Comparison of ENCODE assay signal across 5 worm cellular contexts in genomic region chrV:10536095-10536691, ce11.
A peak's percentile ranks its signal among the peaks of the same experiment; 100 is the strongest.
TF ChIP-seq lines count a peak whose summit lies in the region.

TSS of gene ppm-1.A (minus strand) at chrV:10536388.

TF ChIP-seq in whole organism, L1 larva, 84 proteins besides CTCF, POLR2A, EP300 and RAD21 (continues in another document):
- TF ChIP-seq rnt-1 (tag; optimal IDR thresholded peaks at IDR 0.05; lab: Kevin White, UChicago) (peak; percentile 1), ztf-11 (tag; optimal IDR thresholded peaks at IDR 0.05; lab: Kevin White, UChicago) (no peak), lsy-2 (tag; optimal IDR thresholded peaks at IDR 0.05; lab: Kevin White, UChicago) (peak; percentile 1 to 28), hlh-4 (tag; optimal IDR thresholded peaks at IDR 0.05; lab: Kevin White, UChicago) (no peak), aha-1 (tag; optimal IDR thresholded peaks at IDR 0.05; lab: Kevin White, UChicago) (no peak), mep-1 (tag; optimal IDR thresholded peaks at IDR 0.05; lab: Kevin White, UChicago) (peak; percentile 29), sox-4 (tag; optimal IDR thresholded peaks at IDR 0.05; lab: Kevin White, UChicago) (no peak), hpl-2 (GFP tag; optimal IDR thresholded peaks at IDR 0.05; lab: Kevin White, UChicago) (no peak), nhr-20 (tag; optimal IDR thresholded peaks at IDR 0.05; lab: Kevin White, UChicago) (peak; percentile 70), egl-27 (tag; optimal IDR thresholded peaks at IDR 0.05; lab: Kevin White, UChicago) (no peak), nhr-85 (tag; lab: Kevin White, UChicago) (peak; percentile 60), zip-4 (GFP tag; optimal IDR thresholded peaks at IDR 0.05; lab: Kevin White, UChicago) (no peak), nhr-11 (tag; optimal IDR thresholded peaks at IDR 0.05; lab: Kevin White, UChicago) (no peak), dsc-1 (tag; optimal IDR thresholded peaks at IDR 0.05; lab: Kevin White, UChicago) (no peak), egl-13 (tag; optimal IDR thresholded peaks at IDR 0.05; lab: Kevin White, UChicago) (no peak), blmp-1 (tag; optimal IDR thresholded peaks at IDR 0.05; lab: Kevin White, UChicago) (peak; percentile 73), dpl-1 (GFP tag; optimal IDR thresholded peaks at IDR 0.05; lab: Kevin White, UChicago) (peak in 1 of 3 experiments; percentile 50), nhr-77 (tag; optimal IDR thresholded peaks at IDR 0.05; lab: Kevin White, UChicago) (no peak), F16B12.6 (tag; optimal IDR thresholded peaks at IDR 0.05; lab: Kevin White, UChicago) (no peak)

TF ChIP-seq in whole organism, L2 larva, 48 proteins besides CTCF, POLR2A, EP300 and RAD21:
- peak; percentile 1 for TF ChIP-seq sma-9 (GFP tag; optimal IDR thresholded peaks at IDR 0.05; lab: Kevin White, UChicago)
- no peak for TF ChIP-seq sma-9 (tag; optimal IDR thresholded peaks at IDR 0.05; lab: Kevin White, UChicago)
- TF ChIP-seq nhr-129 (tag; optimal IDR thresholded peaks at IDR 0.05; lab: Kevin White, UChicago), result peak; percentile 46
- peak; percentile 14 for TF ChIP-seq ama-1 (optimal IDR thresholded peaks at IDR 0.05; lab: Kevin White, UChicago)
- TF ChIP-seq lsy-2 (tag; optimal IDR thresholded peaks at IDR 0.05; lab: Kevin White, UChicago), result peak in 1 of 2 experiments; percentile 1
- peak; percentile 33 for TF ChIP-seq blmp-1 (tag; optimal IDR thresholded peaks at IDR 0.05; lab: Kevin White, UChicago; ENCODE audit: insufficient read depth)
- TF ChIP-seq gmeb-1 (tag; optimal IDR thresholded peaks at IDR 0.05; lab: Kevin White, UChicago), result peak; percentile 52
- TF ChIP-seq crh-2 (tag; optimal IDR thresholded peaks at IDR 0.05; lab: Kevin White, UChicago), result peak; percentile 42
- no peak for TF ChIP-seq ceh-16 (tag; optimal IDR thresholded peaks at IDR 0.05; lab: Kevin White, UChicago)
- TF ChIP-seq sem-4 (tag; optimal IDR thresholded peaks at IDR 0.05; lab: Kevin White, UChicago), result no peak
- peak; percentile 1 for TF ChIP-seq sma-3 (GFP tag; optimal IDR thresholded peaks at IDR 0.05; lab: Kevin White, UChicago)
- peak; percentile 39 for TF ChIP-seq nhr-25 (tag; optimal IDR thresholded peaks at IDR 0.05; lab: Kevin White, UChicago)
- TF ChIP-seq nhr-237 (tag; optimal IDR thresholded peaks at IDR 0.05; lab: Kevin White, UChicago), result no peak
- peak; percentile 0 for TF ChIP-seq fos-1 (tag; optimal IDR thresholded peaks at IDR 0.05; lab: Kevin White, UChicago)
- TF ChIP-seq lin-11 (tag; optimal IDR thresholded peaks at IDR 0.05; lab: Kevin White, UChicago), result peak; percentile 10
- no peak for TF ChIP-seq nhr-6 (tag; optimal IDR thresholded peaks at IDR 0.05; lab: Kevin White, UChicago)
TF ChIP-seq in whole organism, L2 larva: peak in this region for 11.

TF ChIP-seq in whole organism, L3 larva, 47 proteins besides CTCF, POLR2A, EP300 and RAD21:
- TF ChIP-seq pha-4 (tag; optimal IDR thresholded peaks at IDR 0.05; lab: Kevin White, UChicago), result peak; percentile 23
- no peak for TF ChIP-seq elt-1 (tag; optimal IDR thresholded peaks at IDR 0.05; lab: Kevin White, UChicago)
- peak; percentile 20 for TF ChIP-seq nhr-23 (tag; optimal IDR thresholded peaks at IDR 0.05; lab: Kevin White, UChicago)
- TF ChIP-seq elt-2 (tag; optimal IDR thresholded peaks at IDR 0.05; lab: Kevin White, UChicago), result peak; percentile 37
- no peak for TF ChIP-seq fkh-10 (GFP tag; optimal IDR thresholded peaks at IDR 0.05; lab: Kevin White, UChicago)
- TF ChIP-seq aly-2 (tag; optimal IDR thresholded peaks at IDR 0.05; lab: Kevin White, UChicago), result no peak
- peak; percentile 46 for TF ChIP-seq mml-1 (tag; optimal IDR thresholded peaks at IDR 0.05; lab: Kevin White, UChicago)
- no peak for TF ChIP-seq egl-5 (tag; optimal IDR thresholded peaks at IDR 0.05; lab: Kevin White, UChicago)
- no peak for TF ChIP-seq jun-1 (tag; optimal IDR thresholded peaks at IDR 0.05; lab: Kevin White, UChicago)
- TF ChIP-seq nhr-28 (tag; optimal IDR thresholded peaks at IDR 0.05; lab: Kevin White, UChicago), result no peak
- TF ChIP-seq pqm-1 (tag; optimal IDR thresholded peaks at IDR 0.05; lab: Kevin White, UChicago), result peak; percentile 35
- TF ChIP-seq skn-1 (tag; optimal IDR thresholded peaks at IDR 0.05; lab: Kevin White, UChicago), result no peak
- TF ChIP-seq mdl-1 (tag; optimal IDR thresholded peaks at IDR 0.05; lab: Kevin White, UChicago), result no peak

TF ChIP-seq in whole organism, L4 larva, 104 proteins besides CTCF, POLR2A, EP300 and RAD21:
- TF ChIP-seq hlh-30 (tag; optimal IDR thresholded peaks at IDR 0.05; lab: Kevin White, UChicago; ENCODE audit: insufficient read depth) (peak; percentile 82), duxl-1 (tag; optimal IDR thresholded peaks at IDR 0.05; lab: Kevin White, UChicago; ENCODE audit: poor library complexity) (no peak), nhr-28 (tag; optimal IDR thresholded peaks at IDR 0.05; lab: Kevin White, UChicago) (peak; percentile 64), daf-12 (tag; optimal IDR thresholded peaks at IDR 0.05; lab: Kevin White, UChicago) (no peak), unc-62 (GFP tag; optimal IDR thresholded peaks at IDR 0.05 in 1 of 2; lab: Kevin White, UChicago) (peak in 1 of 2 experiments; percentile 93), unc-62 (tag; optimal IDR thresholded peaks at IDR 0.05; lab: Kevin White, UChicago) (no peak), nhr-77 (tag; optimal IDR thresholded peaks at IDR 0.05; lab: Kevin White, UChicago) (peak; percentile 54), dve-1 (tag; optimal IDR thresholded peaks at IDR 0.05; lab: Kevin White, UChicago; ENCODE audit: insufficient read depth) (peak; percentile 30), hif-1 (tag; optimal IDR thresholded peaks at IDR 0.05; lab: Kevin White, UChicago) (peak in 1 of 2 experiments; percentile 63), ceh-44 (GFP tag; IDR thresholded peaks at IDR 0.05; lab: Robert Waterston, UW) (no peak), lsy-2 (tag; optimal IDR thresholded peaks at IDR 0.05; lab: Kevin White, UChicago) (peak in 1 of 2 experiments; percentile 21), daf-16 (GFP tag; optimal IDR thresholded peaks at IDR 0.05; lab: Kevin White, UChicago) (no peak), daf-16 (tag; optimal IDR thresholded peaks at IDR 0.05; lab: Kevin White, UChicago) (no peak), ZK337.2 (GFP tag; IDR thresholded peaks at IDR 0.05; lab: Robert Waterston, UW) (no peak), Y75B8A.6 (GFP tag; IDR thresholded peaks at IDR 0.05; lab: Robert Waterston, UW) (no peak), ama-1 (optimal IDR thresholded peaks at IDR 0.05; lab: Kevin White, UChicago) (peak; percentile 18), hlh-11 (tag; optimal IDR thresholded peaks at IDR 0.05; lab: Kevin White, UChicago) (peak; percentile 35), dmd-6 (GFP tag; IDR thresholded peaks at IDR 0.05; lab: Robert Waterston, UW) (peak; percentile 46), mep-1 (tag; optimal IDR thresholded peaks at IDR 0.05; lab: Kevin White, UChicago) (no peak), ceh-20 (GFP tag; IDR thresholded peaks at IDR 0.05; lab: Robert Waterston, UW) (peak; percentile 20; the same call in 1 of the 2 replicates)

TF ChIP-seq in whole organism, young adult, 124 proteins besides CTCF, POLR2A, EP300 and RAD21:
- TF ChIP-seq nfya-1 (tag; optimal IDR thresholded peaks at IDR 0.05; lab: Kevin White, UChicago; ENCODE audit: borderline replicate concordance, insufficient read depth) (no peak), K12H6.12 (tag; optimal IDR thresholded peaks at IDR 0.05; lab: Kevin White, UChicago) (no peak), athp-1 (tag; optimal IDR thresholded peaks at IDR 0.05; lab: Kevin White, UChicago) (no peak), egl-18 (GFP tag; IDR thresholded peaks at IDR 0.05; lab: Robert Waterston, UW) (no peak), attf-5 (GFP tag; optimal IDR thresholded peaks at IDR 0.05; lab: Kevin White, UChicago) (peak; percentile 20), tbp1 (GFP tag; optimal IDR thresholded peaks at IDR 0.05; lab: Kevin White, UChicago) (peak; percentile 25), madf-10 (tag; optimal IDR thresholded peaks at IDR 0.05; lab: Kevin White, UChicago) (no peak), nhr-80 (tag; optimal IDR thresholded peaks at IDR 0.05; lab: Kevin White, UChicago) (peak; percentile 21), lsy-27 (tag; optimal IDR thresholded peaks at IDR 0.05; lab: Kevin White, UChicago; ENCODE audit: borderline replicate concordance, insufficient read depth) (no peak), nfyb-1 (GFP tag; IDR thresholded peaks at IDR 0.05; lab: Robert Waterston, UW) (0 out of 2 replicates have a peak, but pooled peaks have one; percentile 35), snpc-1.3 (tag; optimal IDR thresholded peaks at IDR 0.05; lab: Kevin White, UChicago; ENCODE audit: insufficient read depth) (no peak)
